Fruit fly (Drosophila melanogaster) whole organism, pupa: ENCODE data around the gene CG32487.

Experiments
- CG10348 ChIP-seq: fragments of 200-800 bp; sonication (Bioruptor generic); IDR thresholded peaks from 2 replicates; pipeline ENCODE4 v1.3.6; 2022; ENCODE audit warnings: missing biosample characterization, missing genetic modification characterization
- CG12605 ChIP-seq: fragments of 200-800 bp; sonication (Bioruptor generic); IDR thresholded peaks from 2 replicates; pipeline ENCODE4 v1.3.6; 2022; ENCODE audit warnings: missing biosample characterization, missing genetic modification characterization
- CG13204 ChIP-seq: fragments of 200-800 bp; sonication (Bioruptor generic); optimal IDR thresholded peaks from 2 replicates; lab custom pipeline; 2018; ENCODE audit warnings: missing biosample characterization, mild to moderate bottlenecking, missing genetic modification characterization, moderate library complexity
- CG14655 ChIP-seq: fragments of 200-800 bp; sonication (Bioruptor generic); optimal IDR thresholded peaks from 3 replicates; lab custom pipeline; 2017; ENCODE audit warnings: mild to moderate bottlenecking, missing biosample characterization, missing genetic modification reagents, missing genetic modification characterization
- CG15710 ChIP-seq: fragments of 200-800 bp; sonication (Bioruptor generic); optimal IDR thresholded peaks from 2 replicates; lab custom pipeline; 2018; ENCODE audit warnings: missing biosample characterization, mild to moderate bottlenecking, missing genetic modification characterization, moderate library complexity
- CG17806 ChIP-seq: fragments of 200-800 bp; sonication (Bioruptor generic); optimal IDR thresholded peaks from 2 replicates; lab custom pipeline; 2018; ENCODE audit warnings: missing biosample characterization, mild to moderate bottlenecking, missing genetic modification characterization, moderate library complexity
- CG32121 ChIP-seq: fragments of 200-800 bp; sonication (Bioruptor generic); IDR thresholded peaks from 2 replicates; pipeline ENCODE4 v1.3.6; 2022; ENCODE audit warnings: missing biosample characterization, missing genetic modification characterization
- CG34367 ChIP-seq: fragments of 200-800 bp; sonication (Bioruptor generic); optimal IDR thresholded peaks from 2 replicates; lab custom pipeline; 2018; ENCODE audit warnings: missing biosample characterization, mild to moderate bottlenecking, missing genetic modification characterization
- CG4496 ChIP-seq: fragments of 200-800 bp; sonication (Bioruptor generic); IDR thresholded peaks from 3 replicates; pipeline ENCODE4 v1.3.6; 2022; ENCODE audit warnings: missing biosample characterization, missing genetic modification characterization
- CG8159 ChIP-seq: fragments of 200-800 bp; sonication (Bioruptor generic); optimal IDR thresholded peaks from 3 replicates; lab custom pipeline; 2018; ENCODE audit warnings: missing biosample characterization, mild to moderate bottlenecking, missing genetic modification characterization, moderate library complexity
- CG8301 ChIP-seq: fragments of 200-800 bp; sonication (Bioruptor generic); optimal IDR thresholded peaks from 2 replicates; lab custom pipeline; 2018; ENCODE audit warnings: missing biosample characterization, mild to moderate bottlenecking, missing genetic modification characterization
- CG9948 ChIP-seq: fragments of 200-800 bp; sonication (Bioruptor generic); optimal IDR thresholded peaks from 2 replicates; lab custom pipeline; 2018; ENCODE audit warnings: missing biosample characterization, mild to moderate bottlenecking, missing genetic modification characterization, moderate library complexity
- D1 ChIP-seq: fragments of 200-800 bp; sonication (Bioruptor generic); optimal IDR thresholded peaks from 2 replicates; lab custom pipeline; 2018; ENCODE audit warnings: missing biosample characterization, mild to moderate bottlenecking, missing genetic modification characterization, moderate library complexity
- EcR ChIP-seq: fragments of 200-800 bp; sonication (Bioruptor generic); optimal IDR thresholded peaks from 3 replicates; lab custom pipeline; 2019; ENCODE audit warnings: missing biosample characterization, missing genetic modification characterization, mild to moderate bottlenecking, moderate library complexity, missing genetic modification reagents
- Ets98B ChIP-seq: fragments of 200-800 bp; sonication (Bioruptor generic); IDR thresholded peaks from 2 replicates; pipeline ENCODE4 v1.3.6; 2022; ENCODE audit warnings: missing biosample characterization, missing genetic modification characterization
- Pif1A ChIP-seq: fragments of 200-800 bp; sonication (Bioruptor generic); optimal IDR thresholded peaks from 3 replicates; lab custom pipeline; 2016; ENCODE audit warnings: missing biosample characterization, missing genetic modification characterization
- Pif1B ChIP-seq: fragments of 200-800 bp; sonication (Bioruptor generic); optimal IDR thresholded peaks from 3 replicates; lab custom pipeline; 2016; ENCODE audit warnings: missing biosample characterization, missing genetic modification characterization
- Snoo ChIP-seq: fragments of 200-800 bp; sonication (Bioruptor generic); optimal IDR thresholded peaks from 3 replicates; lab custom pipeline; 2017; ENCODE audit warnings: missing biosample characterization, mild to moderate bottlenecking, missing genetic modification characterization, inconsistent platforms
- fd96Ca ChIP-seq: fragments of 200-800 bp; sonication (Bioruptor generic); IDR thresholded peaks from 3 replicates; pipeline ENCODE4 v1.3.6; 2022; ENCODE audit warnings: missing biosample characterization, missing genetic modification characterization
- gl ChIP-seq: fragments of 200-800 bp; sonication (Bioruptor generic); optimal IDR thresholded peaks from 2 replicates; lab custom pipeline; 2018; ENCODE audit warnings: missing biosample characterization, mild to moderate bottlenecking, missing genetic modification characterization
- rn ChIP-seq: fragments of 200-800 bp; sonication (Bioruptor generic); IDR thresholded peaks from 2 replicates; pipeline ENCODE4 v1.3.6; 2022; ENCODE audit warnings: missing biosample characterization, missing genetic modification characterization

Gene CG32487

DNA sequence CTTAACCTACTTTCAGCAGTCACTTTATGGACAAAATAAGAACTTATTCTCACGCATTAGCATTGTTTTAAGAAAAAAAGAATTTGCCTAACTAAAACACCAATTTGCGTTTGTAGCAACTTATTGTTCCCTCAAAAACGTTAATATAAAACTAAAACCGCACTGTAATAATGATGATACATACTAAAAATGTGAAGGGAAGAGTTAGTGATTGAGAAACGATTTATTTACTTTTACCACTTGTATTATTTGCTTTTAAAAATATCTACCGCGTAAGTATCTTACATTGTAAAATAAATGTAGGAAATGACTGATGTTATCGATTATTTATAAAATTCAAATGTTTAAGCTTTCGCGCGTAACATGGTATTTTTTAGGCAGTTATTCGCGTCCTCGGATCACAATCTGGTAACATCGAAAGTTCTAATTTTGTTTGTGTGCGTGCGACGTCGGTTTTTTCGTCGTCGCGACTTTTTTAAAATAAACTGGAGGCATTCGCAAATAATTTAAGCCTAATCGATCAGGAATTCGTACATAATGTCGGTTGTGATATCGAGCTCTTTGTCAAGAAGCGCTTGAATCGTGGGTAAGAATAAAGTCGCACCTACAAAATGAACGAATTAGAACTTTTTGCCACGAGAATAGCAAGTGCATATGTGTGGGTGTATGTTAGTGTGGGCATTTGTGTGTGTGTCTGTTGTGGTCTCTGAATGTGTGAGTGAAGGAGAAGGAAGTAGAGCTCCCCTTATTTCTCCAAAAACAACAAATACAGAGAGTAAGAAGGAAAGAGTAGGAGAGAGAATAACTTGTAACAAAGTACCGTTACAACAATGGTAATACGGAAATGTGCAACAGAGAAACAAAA, 18.0 kb upstream of the CG32487 start, which contains the start of gene CG2162:
TSS of gene CG2162 (plus strand) at position 418 of the 865 bp plus-strand sequence.
- TF ChIP-seq CG8301 (peak; percentile 2), Pif1A (GFP tag; lab: Kevin White, UChicago) (no peak), gl (tag; lab: Kevin White, UChicago) (no peak), CG10348 (GFP tag; lab: Robert Waterston, UW) (no peak), CG8159 (tag; lab: Kevin White, UChicago) (no peak), CG13204 (GFP tag; lab: Kevin White, UChicago) (no peak), CG14655 (GFP tag; lab: Kevin White, UChicago) (no peak)

DNA sequence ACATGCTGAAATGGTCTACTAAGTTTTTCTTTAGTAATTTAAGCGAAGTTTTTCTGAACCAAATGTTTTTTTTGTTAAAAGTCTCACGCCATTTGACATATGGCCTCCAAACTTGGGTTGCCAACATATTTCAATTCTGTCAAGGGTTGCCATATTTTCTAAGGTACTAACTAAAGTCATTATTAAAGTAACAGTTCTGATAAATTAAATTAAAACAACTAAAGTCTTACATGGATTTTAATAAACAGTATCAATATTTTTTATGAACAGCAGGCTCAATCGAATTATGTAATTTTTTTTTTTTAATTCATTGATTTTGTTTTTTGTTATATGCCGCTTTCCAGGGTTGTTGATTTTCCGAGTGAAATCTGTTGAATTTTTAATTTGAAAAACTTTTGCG, 9.4 kb upstream of the CG32487 start, which contains the start of gene aly:
TSS of gene aly (minus strand) at position 101 of the 400 bp plus-strand sequence.
- no peak for TF ChIP-seq CG32121 (GFP tag; lab: Robert Waterston, UW)
- TF ChIP-seq CG8301: no peak
- no peak for TF ChIP-seq Pif1A (GFP tag; lab: Kevin White, UChicago)
- no peak for TF ChIP-seq CG9948
- no peak for TF ChIP-seq EcR
- TF ChIP-seq CG15710: no peak
- TF ChIP-seq CG14655 (GFP tag; lab: Kevin White, UChicago): no peak
- TF ChIP-seq CG10348 (GFP tag; lab: Robert Waterston, UW): no peak
- TF ChIP-seq fd96Ca (GFP tag; lab: Robert Waterston, UW): no peak
- TF ChIP-seq Snoo (tag; lab: Kevin White, UChicago): no peak
- no peak for TF ChIP-seq Ets98B (GFP tag; lab: Robert Waterston, UW)
- TF ChIP-seq CG4496: no peak
- TF ChIP-seq CG13204 (GFP tag; lab: Kevin White, UChicago): no peak
- no peak for TF ChIP-seq Pif1B (GFP tag; lab: Kevin White, UChicago)
- no peak for TF ChIP-seq CG17806 (tag; lab: Kevin White, UChicago)
- no peak for TF ChIP-seq CG12605 (GFP tag; lab: Robert Waterston, UW)
- TF ChIP-seq rn (GFP tag; lab: Robert Waterston, UW): no peak
- no peak for TF ChIP-seq CG8159 (tag; lab: Kevin White, UChicago)
- no peak for TF ChIP-seq CG34367 (tag; lab: Kevin White, UChicago)
- no peak for TF ChIP-seq D1 (tag; lab: Kevin White, UChicago)

DNA sequence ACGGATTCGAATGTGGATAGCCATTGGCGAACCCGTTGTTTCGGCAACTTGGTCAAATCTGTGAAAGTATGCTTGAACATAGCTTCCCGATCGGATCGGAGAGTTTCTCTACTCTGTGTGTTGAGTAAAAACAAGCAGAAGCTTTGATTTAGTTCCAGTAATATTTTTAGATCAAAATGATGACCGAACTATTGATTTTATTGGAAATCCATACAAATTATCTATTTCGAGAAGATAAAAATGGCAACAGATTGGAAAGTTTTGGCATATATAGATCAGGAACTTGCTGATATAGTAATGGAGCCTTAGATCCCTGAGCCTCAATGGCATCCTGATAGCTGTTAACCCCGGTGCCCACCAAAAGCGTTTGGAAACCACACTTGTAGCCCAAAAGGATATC, 1.1 kb downstream of the CG32487 start, which contains the start of gene CG32488:
TSS of gene CG32488 (minus strand) at position 101 of the 400 bp plus-strand sequence.
- TF ChIP-seq CG34367 (tag; lab: Kevin White, UChicago): no peak
- TF ChIP-seq Pif1B (GFP tag; lab: Kevin White, UChicago): no peak
- TF ChIP-seq CG8301: no peak
- no peak for TF ChIP-seq CG8159 (tag; lab: Kevin White, UChicago)
- no peak for TF ChIP-seq CG17806 (tag; lab: Kevin White, UChicago)
- TF ChIP-seq D1 (tag; lab: Kevin White, UChicago): no peak
- TF ChIP-seq CG9948: no peak
- no peak for TF ChIP-seq fd96Ca (GFP tag; lab: Robert Waterston, UW)
- TF ChIP-seq CG13204 (GFP tag; lab: Kevin White, UChicago): no peak
- TF ChIP-seq CG15710: no peak
- TF ChIP-seq gl (tag; lab: Kevin White, UChicago): no peak

DNA sequence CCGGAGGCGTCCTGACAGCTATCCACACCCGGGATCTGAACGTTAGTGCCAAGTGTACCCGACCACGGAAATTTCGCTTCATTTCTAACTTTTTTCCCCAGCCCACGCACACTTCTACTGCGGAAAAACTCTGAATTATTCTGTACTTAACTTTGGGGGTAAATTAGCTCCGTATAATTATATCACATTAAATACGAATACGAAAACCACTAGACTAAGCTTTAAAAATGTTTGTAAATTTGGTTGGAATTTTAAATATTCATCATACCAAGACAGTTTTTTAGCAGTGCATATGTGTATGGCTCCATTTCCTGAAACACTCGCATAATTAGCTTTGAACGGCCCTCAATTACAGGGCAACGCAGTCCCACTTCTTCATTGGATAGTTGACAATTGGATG, 3.6 kb downstream of the CG32487 start:
- TF ChIP-seq CG12605 (GFP tag; lab: Robert Waterston, UW) (no peak), EcR (no peak), Pif1A (GFP tag; lab: Kevin White, UChicago) (no peak), CG8159 (tag; lab: Kevin White, UChicago) (no peak), gl (tag; lab: Kevin White, UChicago) (no peak), CG14655 (GFP tag; lab: Kevin White, UChicago) (no peak), CG34367 (tag; lab: Kevin White, UChicago) (no peak), D1 (tag; lab: Kevin White, UChicago) (no peak), CG32121 (GFP tag; lab: Robert Waterston, UW) (no peak), CG10348 (GFP tag; lab: Robert Waterston, UW) (no peak)

DNA sequence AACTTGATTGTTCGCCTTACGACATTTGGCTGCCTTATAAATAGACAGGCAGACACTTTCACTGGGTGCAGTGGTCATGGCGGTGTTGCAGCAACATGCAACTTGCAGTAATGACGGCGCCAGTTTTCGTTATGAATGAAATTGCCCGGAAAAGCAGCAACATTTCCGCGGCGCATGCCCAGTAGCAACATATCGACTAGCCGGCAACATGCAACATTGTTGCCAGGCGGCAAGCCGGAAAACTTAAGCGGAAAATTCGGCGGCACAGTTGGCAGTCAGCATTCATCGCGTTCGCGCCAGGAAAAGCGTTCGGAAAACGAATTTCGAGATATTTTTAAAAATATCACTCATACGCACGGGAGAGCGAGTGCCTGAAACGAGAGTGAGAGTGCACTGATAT, 15.6 kb downstream of the CG32487 start, which contains the start of gene FMRFaR:
TSS of gene FMRFaR (plus strand) at position 272 of the 400 bp plus-strand sequence.
- TF ChIP-seq CG8301 (no peak), CG14655 (GFP tag; lab: Kevin White, UChicago) (peak; percentile 15), CG12605 (GFP tag; lab: Robert Waterston, UW) (no peak)
- TF ChIP-seq, all 21 proteins: peak for 1

DNA sequence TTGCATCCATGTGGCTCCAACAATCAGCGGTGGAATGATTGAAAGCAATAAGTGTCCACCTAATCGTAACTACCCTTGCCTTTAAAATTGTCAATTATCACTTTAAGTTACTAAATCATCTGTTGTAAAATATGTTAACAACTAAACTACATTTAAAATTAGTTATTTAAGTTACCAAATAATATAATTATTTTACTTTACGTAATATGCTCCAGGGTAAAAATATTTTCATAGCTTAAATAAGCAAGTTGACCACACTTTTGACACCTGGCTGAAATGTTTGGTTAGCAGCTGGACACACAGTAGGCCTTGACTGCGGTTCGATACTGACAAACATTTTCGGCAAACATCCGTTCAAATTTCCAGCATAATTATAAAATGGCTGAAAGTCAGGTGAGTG, 22.2 kb downstream of the CG32487 start, which contains the start of gene CG2113:
TSS of gene CG2113 (plus strand) at position 301 of the 400 bp plus-strand sequence.
- TF ChIP-seq Ets98B (GFP tag; lab: Robert Waterston, UW) (no peak), CG32121 (GFP tag; lab: Robert Waterston, UW) (no peak), CG15710 (no peak), gl (tag; lab: Kevin White, UChicago) (no peak), CG14655 (GFP tag; lab: Kevin White, UChicago) (no peak), EcR (no peak), fd96Ca (GFP tag; lab: Robert Waterston, UW) (no peak), CG17806 (tag; lab: Kevin White, UChicago) (no peak), CG10348 (GFP tag; lab: Robert Waterston, UW) (no peak), CG34367 (tag; lab: Kevin White, UChicago) (no peak), Pif1B (GFP tag; lab: Kevin White, UChicago) (no peak), Snoo (tag; lab: Kevin White, UChicago) (no peak), Pif1A (GFP tag; lab: Kevin White, UChicago) (no peak), D1 (tag; lab: Kevin White, UChicago) (no peak), CG13204 (GFP tag; lab: Kevin White, UChicago) (no peak), CG8301 (no peak), CG12605 (GFP tag; lab: Robert Waterston, UW) (no peak), CG4496 (no peak)
